Fruit fly (Drosophila melanogaster): ENCODE results near the gene CG34164.

The CG34164 gene

DNA sequence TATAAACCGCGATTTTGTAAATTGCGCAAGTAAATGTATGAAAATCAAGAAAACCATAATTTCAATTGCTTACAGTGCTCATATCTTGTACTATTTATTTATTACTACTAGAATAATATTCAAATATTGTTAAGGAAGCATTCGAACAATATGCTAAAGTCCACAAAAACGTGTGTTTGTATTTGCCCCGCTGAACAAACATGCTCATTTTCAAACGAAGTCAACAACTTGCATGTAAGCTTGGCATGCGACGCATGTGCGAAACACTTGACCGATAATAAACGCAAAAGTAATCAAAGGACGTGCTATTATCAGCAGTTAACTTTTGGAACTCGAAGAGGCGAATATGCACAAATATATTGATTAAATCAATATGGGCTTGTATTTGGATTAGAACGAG, 35.0 kb upstream of the CG34164 start:
- TF ChIP-seq ttk (optimal IDR thresholded peaks at IDR 0.05), result no peak
- no peak for TF ChIP-seq h (optimal IDR thresholded peaks at IDR 0.05)
- TF ChIP-seq insv (optimal IDR thresholded peaks at IDR 0.05), result no peak
- no peak for TF ChIP-seq Myc (optimal IDR thresholded peaks at IDR 0.05)
- no peak for TF ChIP-seq Sin3A (optimal IDR thresholded peaks at IDR 0.05)
- TF ChIP-seq psq (optimal IDR thresholded peaks at IDR 0.05), result no peak

DNA sequence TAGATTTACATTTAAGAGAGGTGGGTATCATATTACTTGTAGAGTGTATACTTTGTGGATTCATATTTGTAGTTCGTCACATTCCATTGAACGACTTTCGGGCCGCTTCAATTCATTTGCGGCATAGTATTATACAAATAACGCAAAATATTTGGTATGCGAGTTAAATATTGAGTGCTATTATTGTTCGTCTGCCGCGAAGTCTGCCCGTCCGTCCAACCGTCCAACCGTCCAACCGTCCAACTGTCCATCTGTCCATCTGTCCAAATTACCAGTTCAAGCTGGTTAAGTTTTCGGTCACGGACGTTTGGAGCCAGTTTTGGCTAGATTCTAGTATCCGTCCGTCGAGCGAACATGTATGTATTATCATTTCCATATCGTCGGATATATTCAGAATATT, 32.0 kb upstream of the CG34164 start:
- no peak for TF ChIP-seq h (optimal IDR thresholded peaks at IDR 0.05)
- no peak for TF ChIP-seq insv (optimal IDR thresholded peaks at IDR 0.05)
- TF ChIP-seq Sin3A (optimal IDR thresholded peaks at IDR 0.05), result no peak
- TF ChIP-seq psq (optimal IDR thresholded peaks at IDR 0.05), result no peak
- no peak for TF ChIP-seq ttk (optimal IDR thresholded peaks at IDR 0.05)
- TF ChIP-seq Myc (optimal IDR thresholded peaks at IDR 0.05), result no peak

DNA sequence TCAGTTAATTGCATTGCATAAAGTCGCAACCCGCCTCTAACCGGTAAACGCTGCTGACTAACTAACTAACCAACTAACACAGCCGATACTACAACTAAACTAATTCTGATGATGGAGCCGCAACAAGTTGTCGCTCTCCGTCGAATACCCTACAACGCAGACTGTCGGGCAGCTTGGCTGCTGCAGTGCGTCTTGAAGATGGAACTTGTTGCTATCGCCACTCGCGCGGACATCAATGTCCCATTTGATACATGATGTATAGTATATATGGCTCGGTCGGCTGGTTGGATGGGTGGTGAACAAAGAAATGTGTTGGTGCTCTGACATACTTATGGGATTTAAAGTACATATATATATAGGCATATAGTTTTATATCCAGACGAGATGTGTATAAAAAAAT, 30.6 kb upstream of the CG34164 start:
- TF ChIP-seq psq (optimal IDR thresholded peaks at IDR 0.05), result no peak

DNA sequence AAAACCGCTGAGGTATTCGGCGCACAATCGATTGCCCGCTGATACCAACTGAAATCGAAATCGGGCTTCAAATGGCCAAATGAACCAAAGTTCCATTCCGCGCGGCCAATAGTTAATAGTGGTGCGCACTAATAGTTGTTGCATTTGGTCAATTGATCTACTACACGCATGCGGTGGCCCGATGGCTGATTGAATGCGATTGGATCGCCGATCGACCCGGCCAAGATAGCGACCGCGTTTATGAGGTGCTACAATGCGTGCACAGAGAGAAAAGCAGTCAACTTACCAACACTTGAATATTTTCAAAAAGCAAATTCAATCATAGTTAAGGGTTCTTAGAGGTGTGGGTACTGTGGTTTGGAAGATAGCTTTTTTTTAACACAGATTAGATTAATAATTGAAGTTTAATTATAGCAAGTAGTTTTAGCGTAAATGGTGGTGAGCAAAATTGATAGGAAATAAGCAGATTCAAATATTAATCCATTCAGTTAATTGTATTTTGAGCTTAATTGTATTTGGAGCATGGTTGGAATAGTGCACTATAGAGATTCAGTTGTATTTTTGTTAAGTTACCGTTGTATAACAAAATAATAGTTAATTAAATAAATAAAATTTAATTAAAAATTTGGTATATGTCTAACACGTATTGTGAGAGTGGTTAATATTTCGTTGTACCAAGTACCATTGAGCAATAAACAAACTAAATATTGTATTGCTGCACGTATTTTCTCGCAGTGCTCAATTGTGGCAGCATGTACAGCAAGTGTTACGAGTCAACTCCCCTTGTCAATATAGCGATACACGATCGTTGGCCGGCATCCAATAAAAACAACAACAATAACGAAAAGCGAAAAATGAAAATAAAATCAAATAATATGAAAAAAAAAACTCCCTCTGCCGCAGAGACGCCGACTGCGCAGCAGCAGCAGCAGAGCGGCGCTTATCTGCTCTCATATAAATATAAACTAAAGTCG, 29.4 kb upstream of the CG34164 start:
- TF ChIP-seq Sin3A (optimal IDR thresholded peaks at IDR 0.05) (no peak), ttk (optimal IDR thresholded peaks at IDR 0.05) (no peak), psq (optimal IDR thresholded peaks at IDR 0.05) (no peak), Myc (optimal IDR thresholded peaks at IDR 0.05) (no peak), insv (optimal IDR thresholded peaks at IDR 0.05) (no peak), h (optimal IDR thresholded peaks at IDR 0.05) (no peak)

DNA sequence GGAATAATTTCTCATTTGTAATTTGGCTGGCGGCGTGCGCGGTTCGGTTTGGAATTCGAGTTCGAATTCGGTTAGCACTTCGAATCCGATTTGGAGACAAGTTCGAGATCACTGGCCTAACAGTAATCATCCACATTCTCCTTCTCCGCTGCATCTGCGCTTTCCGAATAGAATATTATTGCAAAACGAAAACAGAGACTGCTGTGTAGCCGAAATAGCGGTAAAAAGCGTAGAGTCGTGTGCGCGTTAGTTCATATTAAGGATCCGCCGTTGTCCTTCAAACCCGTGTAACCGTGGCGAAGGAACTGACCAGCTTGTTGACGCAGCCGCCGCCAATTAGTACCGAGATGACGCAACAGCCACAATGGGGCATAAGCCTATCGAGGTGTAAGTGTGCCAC, 28.7 kb upstream of the CG34164 start, which contains the start of gene dmGlut:
Gene dmGlut, plus strand, starts transcription at position 4 of the 400 bp plus-strand sequence.
- no peak for TF ChIP-seq ttk (optimal IDR thresholded peaks at IDR 0.05)

DNA sequence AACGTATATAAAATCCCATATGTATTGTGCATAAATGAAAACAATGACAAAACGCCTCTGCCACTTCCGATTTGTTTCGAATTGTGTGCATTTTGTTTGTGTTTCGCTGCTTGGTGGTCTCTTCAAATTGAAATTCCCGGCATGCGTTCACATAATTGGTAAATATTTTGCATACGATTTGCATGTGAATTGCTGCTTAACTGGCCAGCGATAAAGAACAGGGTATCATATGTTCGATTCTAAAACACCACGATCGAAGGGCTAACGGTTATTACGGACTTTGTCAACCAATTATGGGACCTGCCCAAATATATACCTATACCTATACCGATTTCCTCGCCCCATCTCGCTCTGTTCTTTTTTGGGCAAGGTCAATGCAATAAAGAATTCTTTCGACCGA, 28.0 kb upstream of the CG34164 start:
- TF ChIP-seq insv (optimal IDR thresholded peaks at IDR 0.05) (no peak), Myc (optimal IDR thresholded peaks at IDR 0.05) (no peak), psq (optimal IDR thresholded peaks at IDR 0.05) (no peak), ttk (optimal IDR thresholded peaks at IDR 0.05) (no peak), Sin3A (optimal IDR thresholded peaks at IDR 0.05) (no peak), h (optimal IDR thresholded peaks at IDR 0.05) (no peak)

DNA sequence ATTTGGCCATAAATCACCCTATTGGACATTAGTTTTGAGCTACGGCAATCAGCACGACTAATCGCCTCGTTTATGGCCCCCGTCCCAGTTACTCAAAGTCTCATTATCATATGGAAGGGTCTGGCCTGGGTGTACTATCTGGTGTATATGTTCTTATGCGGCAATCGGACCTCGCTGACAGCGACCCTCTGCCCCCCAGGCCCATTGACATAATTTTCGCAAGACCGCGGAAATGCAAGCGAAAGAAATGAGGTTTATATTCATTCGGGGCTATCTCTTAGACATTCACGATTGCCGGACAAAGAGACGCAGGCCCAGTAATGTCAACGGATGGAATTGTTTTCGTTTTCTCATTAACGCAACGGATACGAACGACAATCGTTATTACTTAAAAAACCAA, 27.3 kb upstream of the CG34164 start:
- TF ChIP-seq ttk (optimal IDR thresholded peaks at IDR 0.05), result no peak
- TF ChIP-seq h (optimal IDR thresholded peaks at IDR 0.05), result no peak
- TF ChIP-seq psq (optimal IDR thresholded peaks at IDR 0.05), result no peak
- no peak for TF ChIP-seq Sin3A (optimal IDR thresholded peaks at IDR 0.05)
- TF ChIP-seq Myc (optimal IDR thresholded peaks at IDR 0.05), result no peak
- no peak for TF ChIP-seq insv (optimal IDR thresholded peaks at IDR 0.05)

DNA sequence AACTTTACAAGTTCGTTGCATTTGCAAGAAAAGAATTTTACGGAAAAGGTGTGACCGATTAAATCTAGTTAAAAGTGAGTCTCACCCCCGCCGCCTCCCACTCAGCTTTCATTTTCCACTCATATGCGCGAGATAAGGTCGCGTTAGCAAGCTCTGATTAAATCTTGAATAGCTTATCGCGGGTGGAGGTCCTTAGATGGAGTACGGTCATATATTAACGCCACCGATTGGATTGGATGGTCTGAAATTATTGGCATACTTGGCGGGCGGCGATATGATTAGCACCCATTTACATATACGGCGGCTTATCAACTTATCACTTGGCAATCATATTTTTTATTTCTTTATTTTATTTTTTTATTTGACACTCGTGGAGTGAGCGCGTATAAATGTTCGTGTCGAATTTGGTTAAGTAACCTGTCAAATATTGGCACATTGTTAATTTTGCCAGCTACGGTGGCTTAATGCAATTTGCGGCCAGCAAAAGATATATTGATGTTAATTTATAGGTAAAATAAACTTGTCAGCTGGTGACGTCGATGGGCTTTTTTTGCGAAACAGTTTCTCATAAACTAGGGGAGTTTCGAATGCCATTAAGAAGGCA, 26.5 kb upstream of the CG34164 start:
- TF ChIP-seq h (optimal IDR thresholded peaks at IDR 0.05) (no peak), Sin3A (optimal IDR thresholded peaks at IDR 0.05) (no peak), insv (optimal IDR thresholded peaks at IDR 0.05) (no peak), ttk (optimal IDR thresholded peaks at IDR 0.05) (no peak), psq (optimal IDR thresholded peaks at IDR 0.05) (no peak), Myc (optimal IDR thresholded peaks at IDR 0.05) (no peak)

DNA sequence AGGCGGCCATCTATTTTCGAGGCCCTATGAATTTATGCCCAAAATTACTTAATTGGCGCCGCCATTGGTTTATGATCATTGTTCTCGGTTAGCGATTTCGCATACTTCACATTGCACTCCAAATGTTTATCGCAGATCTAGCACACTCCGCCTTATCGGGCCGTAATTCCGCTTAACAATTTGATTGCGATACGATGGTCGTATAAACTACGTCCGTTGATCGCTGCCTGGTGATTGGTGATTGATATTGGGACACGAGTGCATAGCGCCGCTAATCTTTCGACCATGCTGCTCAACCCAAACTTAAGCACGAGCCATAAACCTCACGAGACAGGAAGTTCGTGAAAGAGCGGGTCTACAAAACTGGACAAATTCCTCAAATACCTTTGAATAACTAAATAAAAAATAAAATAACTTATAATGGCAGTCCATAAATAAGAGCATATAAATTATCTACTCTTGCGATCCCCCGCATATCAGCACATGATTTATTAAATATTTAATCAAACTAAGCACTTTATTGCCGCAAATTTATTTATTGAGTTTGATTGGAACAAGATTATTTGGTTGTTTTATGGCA, 25.5 kb upstream of the CG34164 start:
- TF ChIP-seq insv (optimal IDR thresholded peaks at IDR 0.05) (no peak), h (optimal IDR thresholded peaks at IDR 0.05) (no peak), psq (optimal IDR thresholded peaks at IDR 0.05) (no peak), Myc (optimal IDR thresholded peaks at IDR 0.05) (no peak), ttk (optimal IDR thresholded peaks at IDR 0.05) (no peak), Sin3A (optimal IDR thresholded peaks at IDR 0.05) (no peak)

DNA sequence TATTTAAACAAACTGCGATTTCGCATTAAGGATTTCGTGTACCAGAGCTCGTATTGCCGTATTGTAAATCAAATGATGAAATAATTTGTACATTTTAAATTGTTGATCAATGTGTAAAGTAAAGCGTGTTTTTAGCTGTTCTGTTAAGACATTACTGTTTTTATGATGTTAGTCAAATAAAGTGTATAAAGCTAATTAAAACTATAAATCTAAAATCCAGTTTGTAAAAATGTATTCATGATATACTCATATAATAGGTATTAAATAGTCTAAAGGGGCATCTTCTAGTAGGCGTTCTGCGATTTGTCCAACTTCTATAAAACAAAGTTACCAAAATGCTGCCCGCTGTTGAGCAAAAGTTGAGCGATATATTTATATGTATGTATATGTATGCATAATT, 22.3 kb upstream of the CG34164 start, which contains the start of gene CG18788:
Gene CG18788, plus strand, starts transcription at position 301 of the 400 bp plus-strand sequence.
- TF ChIP-seq ttk (optimal IDR thresholded peaks at IDR 0.05), result no peak
- TF ChIP-seq insv (optimal IDR thresholded peaks at IDR 0.05), result no peak
- TF ChIP-seq Sin3A (optimal IDR thresholded peaks at IDR 0.05), result no peak
- TF ChIP-seq Myc (optimal IDR thresholded peaks at IDR 0.05), result no peak

DNA sequence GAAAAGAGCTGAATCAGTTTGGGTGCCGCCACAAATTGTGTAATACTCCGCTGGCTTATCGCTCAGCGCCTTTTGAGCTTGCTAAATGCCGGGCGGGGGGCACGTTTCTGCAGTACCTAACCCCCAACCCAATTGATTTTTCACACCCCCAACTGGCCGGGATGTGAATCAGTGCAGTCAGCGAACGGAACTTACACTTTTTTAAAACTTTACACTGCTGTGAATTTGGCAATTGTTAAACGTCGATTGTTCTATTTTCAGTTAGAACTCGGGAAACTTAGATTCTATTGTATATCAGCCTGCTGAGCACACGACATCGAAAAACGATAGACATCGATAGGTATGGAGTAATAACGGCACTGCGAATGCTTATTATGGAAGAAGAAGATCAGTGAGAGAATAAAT, 18.0 kb upstream of the CG34164 start, which contains the start of gene Tom70:
Gene Tom70, minus strand, starts transcription at position 335 of the 405 bp plus-strand sequence.
- TF ChIP-seq Myc (optimal IDR thresholded peaks at IDR 0.05), result no peak
- TF ChIP-seq insv (optimal IDR thresholded peaks at IDR 0.05), result no peak
- TF ChIP-seq h (optimal IDR thresholded peaks at IDR 0.05), result no peak
- no peak for TF ChIP-seq psq (optimal IDR thresholded peaks at IDR 0.05)
- no peak for TF ChIP-seq ttk (optimal IDR thresholded peaks at IDR 0.05)
- no peak for TF ChIP-seq Sin3A (optimal IDR thresholded peaks at IDR 0.05)

DNA sequence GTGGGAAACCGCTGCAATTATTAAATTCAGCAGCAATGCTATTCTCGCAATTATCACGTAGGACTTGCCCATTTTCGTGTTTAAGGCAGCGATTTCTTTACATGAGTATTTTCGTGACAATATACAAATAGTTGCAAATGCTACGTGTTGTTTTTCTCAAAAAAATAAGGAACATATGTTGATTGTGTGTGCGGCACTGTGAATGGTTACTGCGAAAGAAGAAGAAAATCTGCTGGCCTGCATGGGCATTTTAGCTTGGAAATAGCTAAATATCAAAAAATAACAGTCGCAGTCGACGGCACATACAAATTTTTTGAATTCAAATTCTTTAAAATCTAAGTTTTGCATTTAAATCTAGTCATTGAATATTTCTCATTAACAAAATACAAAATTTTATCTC, 15.6 kb upstream of the CG34164 start, which contains the start of gene CG6766:
Gene CG6766, minus strand, starts transcription at position 180 of the 400 bp plus-strand sequence.
- TF ChIP-seq Myc (optimal IDR thresholded peaks at IDR 0.05) (no peak), psq (optimal IDR thresholded peaks at IDR 0.05) (no peak)
